Fruit fly (Drosophila melanogaster) whole organism, embryonic: ENCODE results near the gene HemK1.

ENCODE experiments used
- Awh ChIP-seq: fragments of 200-800 bp; sonication (Bioruptor generic); IDR thresholded peaks from 2 replicates; pipeline ENCODE4, ENCODE4 v1.3.6; 2022; ENCODE audit warnings: missing biosample characterization, missing genetic modification characterization
- C15 ChIP-seq: fragments of 200-800 bp; sonication (Bioruptor generic); IDR thresholded peaks from 3 replicates; pipeline ENCODE4 v1.3.6; 2022; ENCODE audit warnings: missing biosample characterization, missing genetic modification characterization
- CG11456 ChIP-seq: fragments of 200-800 bp; sonication (Bioruptor generic); IDR thresholded peaks from 3 replicates; pipeline ENCODE4 v1.3.6; 2022; ENCODE audit warnings: missing biosample characterization, missing genetic modification characterization
- CG1233 ChIP-seq: fragments of 200-800 bp; sonication (Bioruptor generic); optimal IDR thresholded peaks from 4 replicates; lab custom pipeline; 2018; ENCODE audit warnings: missing biosample characterization, mild to moderate bottlenecking, missing genetic modification characterization
- CG1792 ChIP-seq: fragments of 200-800 bp; sonication (Bioruptor generic); optimal IDR thresholded peaks from 2 replicates; lab custom pipeline; 2016; ENCODE audit warnings: missing biosample characterization, missing genetic modification characterization
- CG30403 ChIP-seq: fragments of 200-800 bp; sonication (Bioruptor generic); optimal IDR thresholded peaks from 3 replicates; lab custom pipeline; 2016; ENCODE audit warnings: missing biosample characterization, missing genetic modification characterization
- CG3065 ChIP-seq: fragments of 200-800 bp; sonication (Bioruptor generic); optimal IDR thresholded peaks from 2 replicates; lab custom pipeline; 2016; ENCODE audit warnings: missing biosample characterization, missing genetic modification characterization
- CG34376 ChIP-seq: fragments of 200-800 bp; sonication (Bioruptor generic); optimal IDR thresholded peaks from 2 replicates; lab custom pipeline; 2018; ENCODE audit warnings: missing biosample characterization, mild to moderate bottlenecking, missing genetic modification characterization
- CG3726 ChIP-seq: fragments of 200-800 bp; sonication (Bioruptor generic); IDR thresholded peaks from 3 replicates; pipeline ENCODE4, ENCODE4 v1.3.6; 2022; ENCODE audit warnings: missing biosample characterization, missing genetic modification characterization
- CG5953 ChIP-seq: fragments of 200-800 bp; sonication (Bioruptor generic); IDR thresholded peaks from 2 replicates; pipeline ENCODE4 v1.3.6; 2022; ENCODE audit warnings: missing biosample characterization, missing genetic modification characterization
- CG6272 ChIP-seq: fragments of 200-800 bp; sonication (Bioruptor generic); IDR thresholded peaks from 2 replicates; pipeline ENCODE4 v1.3.6; 2022; ENCODE audit warnings: missing biosample characterization, missing genetic modification characterization
- CG6854 ChIP-seq: fragments of 200-800 bp; sonication (Bioruptor generic); optimal IDR thresholded peaks from 3 replicates; lab custom pipeline; 2017; ENCODE audit warnings: missing biosample characterization, mild to moderate bottlenecking, missing genetic modification characterization
- CG9215 ChIP-seq: fragments of 200-800 bp; sonication (Bioruptor generic); IDR thresholded peaks from 2 replicates; pipeline ENCODE4 v1.3.6; 2022; ENCODE audit warnings: missing biosample characterization, missing genetic modification characterization
- Dek ChIP-seq: fragments of 200-800 bp; sonication (Bioruptor generic); optimal IDR thresholded peaks from 3 replicates; lab custom pipeline; 2019; ENCODE audit warnings: missing biosample characterization, mild to moderate bottlenecking, missing genetic modification characterization, moderate library complexity
- Doc3 ChIP-seq: fragments of 200-800 bp; sonication (Bioruptor generic); IDR thresholded peaks from 3 replicates; pipeline ENCODE4 v1.3.6; 2022; ENCODE audit warnings: missing biosample characterization, missing genetic modification characterization; ENCODE audit not compliant: partially characterized antibody
- Dref ChIP-seq: fragments of 200-800 bp; sonication (Bioruptor generic); IDR thresholded peaks from 2 replicates; pipeline ENCODE4 v1.3.6; 2022; ENCODE audit warnings: missing biosample characterization, missing genetic modification characterization
- Ets65A ChIP-seq: fragments of 200-800 bp; sonication (Bioruptor generic); peaks from one replicate; lab custom pipeline; 2016; ENCODE audit warnings: missing biosample characterization, missing genetic modification characterization
- Ets97D ChIP-seq: fragments of 200-800 bp; sonication (Bioruptor generic); optimal IDR thresholded peaks from 3 replicates; lab custom pipeline; 2016; ENCODE audit warnings: missing biosample characterization, missing genetic modification characterization
- Fer1 ChIP-seq: fragments of 200-800 bp; sonication (Bioruptor generic); optimal IDR thresholded peaks from 2 replicates; lab custom pipeline; 2017; ENCODE audit warnings: missing biosample characterization, mild to moderate bottlenecking, missing genetic modification characterization
- Gug ChIP-seq: fragments of 200-800 bp; sonication (Bioruptor generic); IDR thresholded peaks from 4 replicates; pipeline ENCODE4 v1.3.6; 2022; ENCODE audit warnings: missing biosample characterization, missing genetic modification characterization
- Hr51 ChIP-seq, 2 experiments: fragments of 200-800 bp; sonication (Bioruptor generic); optimal IDR thresholded peaks; 2 replicates in 1 of 2; 3 replicates in 1 of 2; lab custom pipeline; 2016 to 2018; ENCODE audit warnings: missing biosample characterization in 2 of 2, missing genetic modification characterization in 2 of 2, mild to moderate bottlenecking in 1 of 2, moderate library complexity in 1 of 2
- Myb ChIP-seq: fragments of 200-800 bp; sonication (Bioruptor generic); optimal IDR thresholded peaks from 2 replicates; lab custom pipeline; 2016; ENCODE audit warnings: missing biosample characterization, missing genetic modification characterization
- Scr ChIP-seq: fragments of 200-800 bp; sonication (Bioruptor generic); IDR thresholded peaks from 2 replicates; pipeline ENCODE4 v1.3.6; 2022; ENCODE audit warnings: missing biosample characterization, missing genetic modification characterization; ENCODE audit not compliant: partially characterized antibody
- Sin3A ChIP-seq: fragments of >200 bp; optimal IDR thresholded peaks from 2 replicates; lab custom pipeline; 2018
- Sry-δ ChIP-seq: fragments of 200-800 bp; sonication (Bioruptor generic); optimal IDR thresholded peaks from 2 replicates; lab custom pipeline; 2016; ENCODE audit warnings: missing biosample characterization, missing genetic modification characterization
- Taf1 ChIP-seq: fragments of 200-800 bp; sonication (Bioruptor generic); IDR thresholded peaks from 2 replicates; pipeline ENCODE4 v1.3.6; 2022; ENCODE audit warnings: missing biosample characterization, missing genetic modification characterization
- ase ChIP-seq: fragments of 200-800 bp; sonication (Bioruptor generic); IDR thresholded peaks from 3 replicates; pipeline ENCODE4 v1.3.6; 2022; ENCODE audit warnings: missing biosample characterization, missing genetic modification characterization
- bcd ChIP-seq: fragments of 200-800 bp; sonication (Bioruptor generic); optimal IDR thresholded peaks from 2 replicates; lab custom pipeline; 2017; ENCODE audit warnings: missing biosample characterization, mild to moderate bottlenecking, missing genetic modification characterization
- br ChIP-seq: fragments of >200 bp; optimal IDR thresholded peaks from 2 replicates; lab custom pipeline; 2017
- btn ChIP-seq: fragments of 200-800 bp; sonication (Bioruptor generic); optimal IDR thresholded peaks from 2 replicates; lab custom pipeline; 2016; ENCODE audit warnings: missing biosample characterization, missing genetic modification characterization
- cad ChIP-seq: fragments of >200 bp; optimal IDR thresholded peaks from 2 replicates; lab custom pipeline; 2017; ENCODE audit warnings: missing biosample characterization, missing genetic modification characterization
- crc ChIP-seq: fragments of 200-800 bp; sonication (Bioruptor generic); optimal IDR thresholded peaks from 2 replicates; lab custom pipeline; 2016; ENCODE audit warnings: missing biosample characterization, missing genetic modification characterization
- dati ChIP-seq: fragments of 200-800 bp; sonication (Bioruptor generic); IDR thresholded peaks from 2 replicates; pipeline ENCODE4 v1.3.6; 2022; ENCODE audit warnings: missing biosample characterization, missing genetic modification characterization
- dmrt99B ChIP-seq: fragments of 200-800 bp; sonication (Bioruptor generic); optimal IDR thresholded peaks from 2 replicates; lab custom pipeline; 2018; ENCODE audit warnings: missing biosample characterization, mild to moderate bottlenecking, missing genetic modification characterization, moderate library complexity
- eyg ChIP-seq: fragments of 200-800 bp; sonication (Bioruptor generic); optimal IDR thresholded peaks from 3 replicates; lab custom pipeline; 2016; ENCODE audit warnings: missing biosample characterization, missing genetic modification characterization
- ftz-f1 ChIP-seq: fragments of 200-800 bp; sonication (Bioruptor generic); optimal IDR thresholded peaks from 2 replicates; lab custom pipeline; 2016; ENCODE audit warnings: missing biosample characterization, missing genetic modification characterization
- gce ChIP-seq: fragments of 200-800 bp; sonication (Bioruptor generic); IDR thresholded peaks from 3 replicates; pipeline ENCODE4 v1.3.6; 2022; ENCODE audit warnings: missing biosample characterization, missing genetic modification characterization
- gcm2 ChIP-seq: fragments of 200-800 bp; sonication (Bioruptor generic); optimal IDR thresholded peaks from 2 replicates; lab custom pipeline; 2016; ENCODE audit warnings: missing biosample characterization, missing genetic modification characterization
- hkb ChIP-seq, 2 experiments: fragments of 200-800 bp in 1 of 2; fragments of >200 bp in 1 of 2; sonication (Bioruptor generic) in 1 of 2; IDR thresholded peaks in 1 of 2; optimal IDR thresholded peaks in 1 of 2; 2 replicates each; pipeline versions ENCODE4 v1.3.6 to Lab custom; 2017 to 2022; ENCODE audit warnings: missing biosample characterization in 1 of 2, missing genetic modification characterization in 1 of 2
- kay ChIP-seq: fragments of 200-800 bp; sonication (Bioruptor generic); optimal IDR thresholded peaks from 2 replicates; lab custom pipeline; 2016; ENCODE audit warnings: missing biosample characterization, missing genetic modification characterization
- kni ChIP-seq: fragments of 200-800 bp; sonication (Bioruptor generic); optimal IDR thresholded peaks from 3 replicates; lab custom pipeline; 2017; ENCODE audit warnings: mild to moderate bottlenecking, missing biosample characterization, missing genetic modification reagents, missing genetic modification characterization
- nom ChIP-seq: fragments of 200-800 bp; sonication (Bioruptor generic); optimal IDR thresholded peaks from 2 replicates; lab custom pipeline; 2017; ENCODE audit warnings: missing biosample characterization, missing genetic modification characterization, mild to moderate bottlenecking, moderate library complexity, missing genetic modification reagents
- oc ChIP-seq: fragments of 200-800 bp; sonication (Bioruptor generic); optimal IDR thresholded peaks from 2 replicates; lab custom pipeline; 2018; ENCODE audit warnings: missing biosample characterization, mild to moderate bottlenecking, missing genetic modification characterization, moderate library complexity
- org-1 ChIP-seq: fragments of 200-800 bp; sonication (Bioruptor generic); optimal IDR thresholded peaks from 2 replicates; lab custom pipeline; 2017; ENCODE audit warnings: missing biosample characterization, missing genetic modification characterization
- sim ChIP-seq: fragments of 200-800 bp; sonication (Bioruptor generic); IDR thresholded peaks from 2 replicates; pipeline ENCODE4 v1.3.6; 2022; ENCODE audit warnings: missing biosample characterization, missing genetic modification characterization
- sima ChIP-seq: fragments of 200-800 bp; sonication (Bioruptor generic); optimal IDR thresholded peaks from 2 replicates; lab custom pipeline; 2016; ENCODE audit warnings: missing biosample characterization, missing genetic modification characterization
- slbo ChIP-seq: fragments of 200-800 bp; sonication (Bioruptor generic); IDR thresholded peaks from 2 replicates; pipeline ENCODE4 v1.3.6; 2022; ENCODE audit warnings: missing biosample characterization, missing genetic modification characterization
- sqz ChIP-seq: fragments of 200-800 bp; sonication (Bioruptor generic); optimal IDR thresholded peaks from 3 replicates; lab custom pipeline; 2018; ENCODE audit warnings: missing biosample characterization, mild to moderate bottlenecking, missing genetic modification characterization
- tap ChIP-seq: fragments of 200-800 bp; optimal IDR thresholded peaks from 3 replicates; lab custom pipeline; 2019; ENCODE audit warnings: missing biosample characterization, mild to moderate bottlenecking, missing genetic modification characterization, moderate library complexity
- tio ChIP-seq: fragments of 200-800 bp; sonication (Bioruptor generic); optimal IDR thresholded peaks from 2 replicates; lab custom pipeline; 2017; ENCODE audit warnings: missing biosample characterization, missing genetic modification characterization, inconsistent platforms
- tup ChIP-seq: fragments of 200-800 bp; sonication (Bioruptor generic); optimal IDR thresholded peaks from 2 replicates; lab custom pipeline; 2016; ENCODE audit warnings: missing biosample characterization, mild to moderate bottlenecking, missing genetic modification characterization, moderate library complexity
- zen2 ChIP-seq: fragments of 200-800 bp; sonication (Bioruptor generic); IDR thresholded peaks from 3 replicates; pipeline ENCODE4 v1.3.6; 2022; ENCODE audit warnings: missing biosample characterization, missing genetic modification characterization; ENCODE audit not compliant: partially characterized antibody

HemK1 gene

dm6 chr2L:6488676-6489140 lies 21.2 kb upstream of the HemK1 start, which contains the start of the genes KFase and epsilonCOP (continued):
- peak; percentile 59; the same call in 2 of the 3 replicates for TF ChIP-seq zen2 (GFP tag; lab: Robert Waterston, UW)
- TF ChIP-seq Myb (GFP tag; lab: Kevin White, UChicago) = peak; percentile 90
- peak; percentile 98 for TF ChIP-seq Ets97D (GFP tag; lab: Kevin White, UChicago)
- TF ChIP-seq sim (GFP tag; lab: Robert Waterston, UW) = no peak
- no peak for TF ChIP-seq cad (GFP tag; lab: Kevin White, UChicago)
- peak; percentile 95 for TF ChIP-seq Ets65A (GFP tag; lab: Kevin White, UChicago)
- peak; percentile 75 for TF ChIP-seq Sry-δ (GFP tag; lab: Kevin White, UChicago)
- no peak for TF ChIP-seq nom (GFP tag; lab: Kevin White, UChicago)
- TF ChIP-seq hkb (optimal IDR thresholded peaks at IDR 0.05; lab: Kevin White, UChicago) = no peak
- TF ChIP-seq hkb (GFP tag; IDR thresholded peaks at IDR 0.05; lab: Robert Waterston, UW) = peak; percentile 70
- TF ChIP-seq eyg (GFP tag; lab: Kevin White, UChicago) = peak; percentile 59
- TF ChIP-seq dati (GFP tag; lab: Robert Waterston, UW) = no peak
- peak; percentile 40 for TF ChIP-seq sima (GFP tag; lab: Kevin White, UChicago)
- TF ChIP-seq Hr51 (GFP tag; optimal IDR thresholded peaks at IDR 0.05; lab: Kevin White, UChicago) = peak; percentile 56 to 61
- TF ChIP-seq Sin3A (lab: Kevin White, UChicago) = peak; percentile 43
- TF ChIP-seq ftz-f1 (GFP tag; lab: Kevin White, UChicago) = no peak
- TF ChIP-seq tio (GFP tag; lab: Kevin White, UChicago) = no peak
- TF ChIP-seq dmrt99B (tag; lab: Kevin White, UChicago) = peak; percentile 43
- peak; percentile 85 for TF ChIP-seq Dref (GFP tag; lab: Robert Waterston, UW)
- TF ChIP-seq Dek = peak; percentile 57
- peak; percentile 65 for TF ChIP-seq slbo (GFP tag; lab: Robert Waterston, UW)
- TF ChIP-seq Awh = no peak
- no peak for TF ChIP-seq org-1 (GFP tag; lab: Kevin White, UChicago)
- TF ChIP-seq tap (tag; lab: Kevin White, UChicago) = no peak
- TF ChIP-seq CG9215 (GFP tag; lab: Robert Waterston, UW) = peak; percentile 73
- 0 out of 3 replicates have a peak, but pooled peaks have one; percentile 52 for TF ChIP-seq CG11456 (GFP tag; lab: Robert Waterston, UW)
- no peak for TF ChIP-seq gce (GFP tag; lab: Robert Waterston, UW)
- TF ChIP-seq Fer1 = peak; percentile 74
- TF ChIP-seq br = no peak
- TF ChIP-seq C15 = no peak
- TF ChIP-seq Scr (GFP tag; lab: Robert Waterston, UW) = peak; percentile 73
- no peak; the same call in 2 of the 3 replicates for TF ChIP-seq Doc3 (GFP tag; lab: Robert Waterston, UW)
- TF ChIP-seq gcm2 (GFP tag; lab: Kevin White, UChicago) = no peak
- 0 out of 3 replicates have a peak, but pooled peaks have one; percentile 26 for TF ChIP-seq ase
- peak; percentile 45 for TF ChIP-seq kni
- TF ChIP-seq Gug = no peak; the same call in 3 of the 4 replicates
- no peak for TF ChIP-seq tup (GFP tag; lab: Kevin White, UChicago)
- peak; percentile 59 for TF ChIP-seq bcd (GFP tag; lab: Kevin White, UChicago)
- TF ChIP-seq CG6854 (GFP tag; lab: Kevin White, UChicago) = no peak
- no peak for TF ChIP-seq Taf1 (GFP tag; lab: Robert Waterston, UW)
- no peak for TF ChIP-seq CG3726 (GFP tag; lab: Robert Waterston, UW)
- TF ChIP-seq kay (GFP tag; lab: Kevin White, UChicago) = peak; percentile 54
- TF ChIP-seq CG5953 = peak; percentile 55; the same call in 1 of the 2 replicates
- peak; percentile 77 for TF ChIP-seq CG30403 (GFP tag; lab: Kevin White, UChicago)
- TF ChIP-seq CG3065 (GFP tag; lab: Kevin White, UChicago) = no peak
- no peak for TF ChIP-seq CG6272 (GFP tag; lab: Robert Waterston, UW)
- TF ChIP-seq CG34376 (GFP tag; lab: Kevin White, UChicago) = peak; percentile 47
- TF ChIP-seq CG1233 (GFP tag; lab: Kevin White, UChicago) = peak; percentile 33
- peak; percentile 8 for TF ChIP-seq crc
- TF ChIP-seq CG1792 (GFP tag; lab: Kevin White, UChicago) = peak; percentile 40
- TF ChIP-seq oc (tag; lab: Kevin White, UChicago) = peak; percentile 3
- peak; percentile 53 for TF ChIP-seq sqz (GFP tag; lab: Kevin White, UChicago)
- TF ChIP-seq btn = no peak
